Worm (Caenorhabditis elegans): ENCODE results near the gene ZC190.5.

ce11 chrV:8661241-8661954, 12.0 kb downstream of the ZC190.5 start:
- TF ChIP-seq W03F9.2 (tag; optimal IDR thresholded peaks at IDR 0.05) = no peak
- no peak for TF ChIP-seq dao-5 (tag; optimal IDR thresholded peaks at IDR 0.05)
- no peak for TF ChIP-seq him-1 (tag; optimal IDR thresholded peaks at IDR 0.05)

Measured in whole organism, L4/young adult.